Fruit fly (Drosophila melanogaster): ENCODE data around the gene CG6040.

DNA sequence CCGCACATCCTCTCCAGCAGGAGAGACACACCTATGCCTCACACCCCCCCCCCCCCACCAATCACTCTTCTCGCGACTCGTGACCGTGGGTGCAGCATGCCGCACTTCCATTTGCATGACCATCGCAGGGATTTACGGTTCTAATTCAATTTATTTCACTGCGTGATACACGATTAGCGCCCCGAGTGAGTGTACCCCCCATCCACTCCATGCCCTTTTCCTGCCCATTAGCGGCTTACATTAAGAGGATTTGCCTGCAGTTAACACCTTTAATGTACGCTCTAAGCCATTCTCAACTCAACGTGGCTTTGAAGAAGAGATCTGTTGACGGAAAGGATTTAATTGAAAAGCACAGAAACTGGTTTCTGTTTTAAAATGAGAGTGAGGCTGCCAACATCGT is 44.3 kb upstream of the CG6040 start:
- TF ChIP-seq CG5204 (GFP tag; optimal IDR thresholded peaks at IDR 0.05) (no peak), pad (GFP tag; optimal IDR thresholded peaks at IDR 0.05) (no peak), CG12768 (GFP tag; optimal IDR thresholded peaks at IDR 0.05) (no peak), cnc (optimal IDR thresholded peaks at IDR 0.05) (no peak), CG14711 (tag; optimal IDR thresholded peaks at IDR 0.05) (no peak), CG1620 (GFP tag; optimal IDR thresholded peaks at IDR 0.05) (no peak), kay (GFP tag; ENCODE audit: borderline replicate concordance) (no peak)

Data from whole organism, adult.